Worm (Caenorhabditis elegans): ENCODE results near the gene idpp-14.

ce11 chrX:16116279-16116678, 34.1 kb downstream of the idpp-14 start:
- no peak for TF ChIP-seq dox-1 (GFP tag; IDR thresholded peaks at IDR 0.05)
- TF ChIP-seq attf-6 (GFP tag; IDR thresholded peaks at IDR 0.05): no peak
- TF ChIP-seq ama-1 (optimal IDR thresholded peaks at IDR 0.05): no peak
- no peak for TF ChIP-seq ama-1 (GFP tag; optimal IDR thresholded peaks at IDR 0.05)
- TF ChIP-seq chd-7 (tag; optimal IDR thresholded peaks at IDR 0.05): no peak
- no peak for TF ChIP-seq akir-1 (GFP tag; optimal IDR thresholded peaks at IDR 0.05)
- no peak for TF ChIP-seq cebp-1 (GFP tag; IDR thresholded peaks at IDR 0.05)
- no peak for TF ChIP-seq cebp-1 (tag; optimal IDR thresholded peaks at IDR 0.05)
- no peak for TF ChIP-seq athp-1 (tag; optimal IDR thresholded peaks at IDR 0.05)
- no peak for TF ChIP-seq sea-2 (GFP tag; IDR thresholded peaks at IDR 0.05)
- no peak for TF ChIP-seq snpc-1.3 (tag; optimal IDR thresholded peaks at IDR 0.05; ENCODE audit: insufficient read depth)
- no peak for TF ChIP-seq sptf-2 (GFP tag; optimal IDR thresholded peaks at IDR 0.05)

Data from whole organism, young adult.